Fruit fly (Drosophila melanogaster) whole organism, prepupa: ENCODE results near the gene Cpr66Cb.

Source experiments
- Blimp-1 ChIP-seq: fragments of 200-800 bp; sonication (Bioruptor generic); optimal IDR thresholded peaks from 3 replicates; lab custom pipeline; 2017; ENCODE audit warnings: missing biosample characterization, missing genetic modification characterization, mild to moderate bottlenecking, moderate library complexity, missing genetic modification reagents
- CG10631 ChIP-seq: fragments of 200-800 bp; sonication (Bioruptor generic); optimal IDR thresholded peaks from 2 replicates; lab custom pipeline; 2016; ENCODE audit warnings: missing biosample characterization, missing genetic modification characterization
- CG10669 ChIP-seq: fragments of 200-800 bp; sonication (Bioruptor generic); optimal IDR thresholded peaks from 3 replicates; lab custom pipeline; 2018; ENCODE audit warnings: missing biosample characterization, mild to moderate bottlenecking, missing genetic modification characterization, moderate library complexity
- CG31627 ChIP-seq: fragments of 200-800 bp; sonication (Bioruptor generic); optimal IDR thresholded peaks from 3 replicates; lab custom pipeline; 2016; ENCODE audit warnings: missing biosample characterization, missing genetic modification characterization
- CG32006 ChIP-seq: fragments of 200-800 bp; sonication (Bioruptor generic); optimal IDR thresholded peaks from 3 replicates; lab custom pipeline; 2017; ENCODE audit warnings: missing biosample characterization, mild to moderate bottlenecking, missing genetic modification characterization
- CG3919 ChIP-seq: fragments of 200-800 bp; sonication (Bioruptor generic); optimal IDR thresholded peaks from 3 replicates; lab custom pipeline; 2016; ENCODE audit warnings: missing biosample characterization, missing genetic modification characterization
- CG6276 ChIP-seq: fragments of 200-800 bp; sonication (Bioruptor generic); optimal IDR thresholded peaks from 2 replicates; lab custom pipeline; 2017; ENCODE audit warnings: missing biosample characterization, mild to moderate bottlenecking, missing genetic modification characterization
- CG6792 ChIP-seq: fragments of 200-800 bp; sonication (Bioruptor generic); optimal IDR thresholded peaks from 3 replicates; lab custom pipeline; 2016; ENCODE audit warnings: missing biosample characterization, missing genetic modification characterization
- CG8319 ChIP-seq: fragments of 200-800 bp; sonication (Bioruptor generic); optimal IDR thresholded peaks from 3 replicates; lab custom pipeline; 2016; ENCODE audit warnings: missing biosample characterization, missing genetic modification characterization
- CG8632 ChIP-seq: fragments of 200-800 bp; sonication (Bioruptor generic); optimal IDR thresholded peaks from 3 replicates; lab custom pipeline; 2016; ENCODE audit warnings: missing biosample characterization, missing genetic modification characterization
- CG9139 ChIP-seq: fragments of 200-800 bp; sonication (Bioruptor generic); optimal IDR thresholded peaks from 3 replicates; lab custom pipeline; 2017; ENCODE audit warnings: missing biosample characterization, mild to moderate bottlenecking, missing genetic modification characterization
- Eip75B ChIP-seq: fragments of 200-800 bp; sonication (Bioruptor generic); optimal IDR thresholded peaks from 3 replicates; lab custom pipeline; 2016; ENCODE audit warnings: missing biosample characterization, missing genetic modification characterization
- Eip78C ChIP-seq: fragments of 200-800 bp; sonication (Bioruptor generic); peaks from one replicate; lab custom pipeline; 2016; ENCODE audit warnings: missing biosample characterization, missing genetic modification characterization
- Eip93F ChIP-seq: fragments of 200-800 bp; sonication (Bioruptor generic); optimal IDR thresholded peaks from 2 replicates; lab custom pipeline; 2016; ENCODE audit warnings: missing biosample characterization, mild to moderate bottlenecking, missing genetic modification characterization
- Ets21C ChIP-seq: fragments of 200-800 bp; sonication (Bioruptor generic); optimal IDR thresholded peaks from 3 replicates; lab custom pipeline; 2016; ENCODE audit warnings: missing biosample characterization, missing genetic modification characterization
- Gug ChIP-seq: fragments of 200-800 bp; sonication (Bioruptor generic); IDR thresholded peaks from 2 replicates; pipeline ENCODE4 v1.3.6; 2022; ENCODE audit warnings: missing biosample characterization, missing genetic modification characterization
- Hr38 ChIP-seq: sonication (Bioruptor generic); optimal IDR thresholded peaks from 2 replicates; lab custom pipeline; 2016; ENCODE audit warnings: missing biosample characterization, missing genetic modification characterization
- Hr4 ChIP-seq: fragments of 200-800 bp; sonication (Bioruptor generic); optimal IDR thresholded peaks from 3 replicates; lab custom pipeline; 2016; ENCODE audit warnings: missing biosample characterization, missing genetic modification characterization
- Met ChIP-seq: fragments of 200-800 bp; sonication (Bioruptor generic); optimal IDR thresholded peaks from 3 replicates; lab custom pipeline; 2016; ENCODE audit warnings: missing biosample characterization, missing genetic modification characterization
- Smox ChIP-seq: fragments of 200-800 bp; sonication (Bioruptor generic); optimal IDR thresholded peaks from 3 replicates; lab custom pipeline; 2016; ENCODE audit warnings: missing biosample characterization, missing genetic modification characterization
- Sox102F ChIP-seq: fragments of 200-800 bp; sonication (Bioruptor generic); optimal IDR thresholded peaks from 2 replicates; lab custom pipeline; 2016; ENCODE audit warnings: missing biosample characterization, mild to moderate bottlenecking, missing genetic modification characterization
- achi ChIP-seq: fragments of 200-800 bp; sonication (Bioruptor generic); optimal IDR thresholded peaks from 3 replicates; lab custom pipeline; 2016; ENCODE audit warnings: missing biosample characterization, missing genetic modification characterization
- acj6 ChIP-seq: fragments of 200-800 bp; sonication (Bioruptor generic); optimal IDR thresholded peaks from 3 replicates; lab custom pipeline; 2016; ENCODE audit warnings: missing biosample characterization, missing genetic modification characterization
- cyc ChIP-seq: fragments of 200-800 bp; sonication (Bioruptor generic); optimal IDR thresholded peaks from 3 replicates; lab custom pipeline; 2016; ENCODE audit warnings: missing biosample characterization, missing genetic modification characterization
- dac ChIP-seq: fragments of 200-800 bp; sonication (Bioruptor generic); optimal IDR thresholded peaks from 2 replicates; lab custom pipeline; 2017; ENCODE audit warnings: missing biosample characterization, mild to moderate bottlenecking, missing genetic modification characterization
- dsx ChIP-seq: fragments of 200-800 bp; optimal IDR thresholded peaks from 3 replicates; lab custom pipeline; 2019; ENCODE audit warnings: missing biosample characterization, mild to moderate bottlenecking, missing genetic modification characterization, moderate library complexity; ENCODE audit not compliant: poor library complexity, severe bottlenecking
- eg ChIP-seq: fragments of 200-800 bp; sonication (Bioruptor generic); IDR thresholded peaks from 3 replicates; pipeline ENCODE4 v1.3.6; 2022; ENCODE audit warnings: missing biosample characterization, missing genetic modification characterization
- fd85E ChIP-seq: fragments of 200-800 bp; sonication (Bioruptor generic); optimal IDR thresholded peaks from 3 replicates; lab custom pipeline; 2016; ENCODE audit warnings: missing biosample characterization, missing genetic modification characterization
- fkh ChIP-seq: fragments of 200-800 bp; sonication (Bioruptor generic); optimal IDR thresholded peaks from 3 replicates; lab custom pipeline; 2017; ENCODE audit warnings: missing biosample characterization, mild to moderate bottlenecking, missing genetic modification characterization, moderate library complexity
- pdm3 ChIP-seq: fragments of 200-800 bp; sonication (Bioruptor generic); optimal IDR thresholded peaks from 3 replicates; lab custom pipeline; 2016; ENCODE audit warnings: missing biosample characterization, missing genetic modification characterization
- spab ChIP-seq: fragments of 200-800 bp; sonication (Bioruptor generic); optimal IDR thresholded peaks from 2 replicates; lab custom pipeline; 2017; ENCODE audit warnings: missing biosample characterization, mild to moderate bottlenecking, missing genetic modification characterization, missing genetic modification reagents
- ss ChIP-seq, 2 experiments: fragments of 200-800 bp; sonication (Bioruptor generic); optimal IDR thresholded peaks; 2 replicates in 1 of 2; 3 replicates in 1 of 2; lab custom pipeline; 2017 to 2018; ENCODE audit warnings: mild to moderate bottlenecking in 2 of 2, missing biosample characterization in 2 of 2, missing genetic modification characterization in 2 of 2, moderate library complexity in 1 of 2
- svp ChIP-seq: fragments of 200-800 bp; sonication (Bioruptor generic); peaks from one replicate; lab custom pipeline; 2016; ENCODE audit warnings: missing biosample characterization, missing genetic modification characterization
- topi ChIP-seq: fragments of 200-800 bp; sonication (Bioruptor generic); optimal IDR thresholded peaks from 3 replicates; lab custom pipeline; 2016; ENCODE audit warnings: missing biosample characterization, missing genetic modification characterization
- vri ChIP-seq: fragments of 200-800 bp; sonication (Bioruptor generic); optimal IDR thresholded peaks from 3 replicates; lab custom pipeline; 2016; ENCODE audit warnings: missing biosample characterization, mild to moderate bottlenecking, missing genetic modification characterization

The Cpr66Cb gene

dm6 chr3L:8289336-8290258 is 46.9 kb upstream of the Cpr66Cb start, which contains the start of gene cert (continued):
- TF ChIP-seq fkh (peak; percentile 86), CG8319 (GFP tag; lab: Kevin White, UChicago) (no peak), Blimp-1 (GFP tag; lab: Kevin White, UChicago) (peak; percentile 24), acj6 (no peak), Ets21C (GFP tag; lab: Kevin White, UChicago) (peak; percentile 31), dsx (GFP tag; lab: Kevin White, UChicago) (no peak), fd85E (GFP tag; lab: Kevin White, UChicago) (no peak), Hr4 (GFP tag; lab: Kevin White, UChicago) (no peak), CG10631 (peak; percentile 30), Smox (GFP tag; lab: Kevin White, UChicago) (no peak), CG32006 (GFP tag; lab: Kevin White, UChicago) (peak; percentile 5), dac (GFP tag; lab: Kevin White, UChicago) (no peak), CG10669 (GFP tag; lab: Kevin White, UChicago) (no peak), Sox102F (GFP tag; lab: Kevin White, UChicago) (peak; percentile 40), topi (GFP tag; lab: Kevin White, UChicago) (no peak), Gug (GFP tag; lab: Robert Waterston, UW) (no peak), eg (GFP tag; lab: Robert Waterston, UW) (no peak), vri (peak; percentile 88), CG6276 (GFP tag; lab: Kevin White, UChicago) (no peak), Eip93F (GFP tag; lab: Kevin White, UChicago) (no peak), ss (GFP tag; optimal IDR thresholded peaks at IDR 0.05; lab: Kevin White, UChicago) (peak in 1 of 2 experiments; percentile 49), CG9139 (GFP tag; lab: Kevin White, UChicago) (no peak), CG31627 (GFP tag; lab: Kevin White, UChicago) (peak; percentile 52)

- no peak for TF ChIP-seq CG8632
- no peak for TF ChIP-seq pdm3 (GFP tag; lab: Kevin White, UChicago)
- peak; percentile 25 for TF ChIP-seq Eip78C (GFP tag; lab: Kevin White, UChicago)
Measured at dm6 chr3L:8295227-8295626, 41.2 kb upstream of the Cpr66Cb start, which contains the start of gene CG7201. Gene CG7201 (minus strand): TSS chr3L:8295327.

- peak; percentile 92 for TF ChIP-seq svp (GFP tag; lab: Kevin White, UChicago)
- no peak for TF ChIP-seq Hr38 (GFP tag; lab: Kevin White, UChicago)
- peak; percentile 60 for TF ChIP-seq Blimp-1 (GFP tag; lab: Kevin White, UChicago)
- TF ChIP-seq dsx (GFP tag; lab: Kevin White, UChicago): peak; percentile 69
- TF ChIP-seq Eip78C (GFP tag; lab: Kevin White, UChicago): peak; percentile 43
- peak; percentile 33 for TF ChIP-seq fkh
- no peak for TF ChIP-seq CG32006 (GFP tag; lab: Kevin White, UChicago)
- TF ChIP-seq Met (GFP tag; lab: Kevin White, UChicago): no peak
- no peak for TF ChIP-seq eg (GFP tag; lab: Robert Waterston, UW)
Measured at dm6 chr3L:8296941-8297340, 39.5 kb upstream of the Cpr66Cb start, which contains the start of gene Rab19. Gene Rab19 (plus strand): TSS chr3L:8297018.

- TF ChIP-seq Blimp-1 (GFP tag; lab: Kevin White, UChicago): no peak
- no peak for TF ChIP-seq CG31627 (GFP tag; lab: Kevin White, UChicago)
- no peak for TF ChIP-seq CG6792 (GFP tag; lab: Kevin White, UChicago)
- no peak for TF ChIP-seq CG3919 (GFP tag; lab: Kevin White, UChicago)
- no peak for TF ChIP-seq Eip75B (GFP tag; lab: Kevin White, UChicago)
- no peak for TF ChIP-seq CG8632
- TF ChIP-seq Gug (GFP tag; lab: Robert Waterston, UW): no peak
- TF ChIP-seq cyc: no peak
- TF ChIP-seq pdm3 (GFP tag; lab: Kevin White, UChicago): no peak
- TF ChIP-seq spab (GFP tag; lab: Kevin White, UChicago): no peak
- no peak for TF ChIP-seq achi (GFP tag; lab: Kevin White, UChicago)
Measured at dm6 chr3L:8297488-8297887, 39.0 kb upstream of the Cpr66Cb start.
